Fruit fly (Drosophila melanogaster) whole organism, adult: ENCODE results near the gene p-cup.

Experiments used
- CG12768 ChIP-seq: fragments of 200-800 bp; sonication (Bioruptor generic); optimal IDR thresholded peaks from 2 replicates; lab custom pipeline; 2017; ENCODE audit warnings: missing biosample characterization, missing genetic modification characterization, mild to moderate bottlenecking, moderate library complexity, missing genetic modification reagents
- CG14711 ChIP-seq: fragments of 200-800 bp; sonication (Bioruptor generic); optimal IDR thresholded peaks from 2 replicates; lab custom pipeline; 2018; ENCODE audit warnings: missing biosample characterization, mild to moderate bottlenecking, missing genetic modification characterization, moderate library complexity
- CG1620 ChIP-seq: fragments of 200-800 bp; sonication (Bioruptor generic); optimal IDR thresholded peaks from 2 replicates; lab custom pipeline; 2016; ENCODE audit warnings: missing biosample characterization, missing genetic modification characterization
- CG33017 ChIP-seq: fragments of 200-800 bp; sonication (Bioruptor generic); optimal IDR thresholded peaks from 2 replicates; lab custom pipeline; 2018; ENCODE audit warnings: missing biosample characterization, mild to moderate bottlenecking, missing genetic modification characterization, moderate library complexity
- CG5204 ChIP-seq: fragments of 200-800 bp; sonication (Bioruptor generic); optimal IDR thresholded peaks from 2 replicates; lab custom pipeline; 2016; ENCODE audit warnings: missing biosample characterization, missing genetic modification characterization
- CG7045 ChIP-seq: fragments of 200-800 bp; sonication (Bioruptor generic); optimal IDR thresholded peaks from 2 replicates; lab custom pipeline; 2017; ENCODE audit warnings: missing biosample characterization, mild to moderate bottlenecking, missing genetic modification characterization
- CG7101 ChIP-seq: fragments of 200-800 bp; sonication (Bioruptor generic); optimal IDR thresholded peaks from 2 replicates; lab custom pipeline; 2018; ENCODE audit warnings: missing biosample characterization, mild to moderate bottlenecking, missing genetic modification characterization, moderate library complexity
- Clk ChIP-seq: fragments of 200-800 bp; sonication (Bioruptor generic); optimal IDR thresholded peaks from 2 replicates; lab custom pipeline; 2017; ENCODE audit warnings: missing biosample characterization, missing genetic modification characterization
- Crg-1 ChIP-seq: fragments of 200-800 bp; sonication (Bioruptor generic); optimal IDR thresholded peaks from 2 replicates; lab custom pipeline; 2016; ENCODE audit warnings: missing biosample characterization, missing genetic modification characterization
- Hr96 ChIP-seq: fragments of 200-800 bp; sonication (Bioruptor generic); optimal IDR thresholded peaks from 2 replicates; lab custom pipeline; 2016; ENCODE audit warnings: missing biosample characterization, missing genetic modification characterization
- kay ChIP-seq: fragments of 200-800 bp; sonication (Bioruptor generic); peaks from one replicate; lab custom pipeline; 2016; ENCODE audit warnings: missing biosample characterization, missing genetic modification characterization, borderline replicate concordance
- ovo ChIP-seq: fragments of 200-800 bp; sonication (Bioruptor generic); optimal IDR thresholded peaks from 2 replicates; lab custom pipeline; 2016; ENCODE audit warnings: missing biosample characterization, missing genetic modification characterization
- pad ChIP-seq: fragments of 200-800 bp; sonication (Bioruptor generic); optimal IDR thresholded peaks from 3 replicates; lab custom pipeline; 2017; ENCODE audit warnings: missing biosample characterization, missing genetic modification characterization, mild to moderate bottlenecking, moderate library complexity, missing genetic modification reagents

dm6 chrX:17472467-17472866 lies 23.9 kb upstream of the p-cup start:
- no peak for TF ChIP-seq CG5204
- no peak for TF ChIP-seq Hr96 (GFP tag; lab: Kevin White, UChicago)
- TF ChIP-seq CG12768 (GFP tag; lab: Kevin White, UChicago): no peak
- no peak for TF ChIP-seq kay (GFP tag; lab: Kevin White, UChicago)
- no peak for TF ChIP-seq CG7101 (tag; lab: Kevin White, UChicago)
- no peak for TF ChIP-seq CG14711
- no peak for TF ChIP-seq CG33017 (tag; lab: Kevin White, UChicago)
- TF ChIP-seq CG7045: no peak
- TF ChIP-seq ovo: no peak
- TF ChIP-seq Crg-1: no peak
- no peak for TF ChIP-seq Clk (GFP tag; lab: Kevin White, UChicago)
- TF ChIP-seq pad (GFP tag; lab: Kevin White, UChicago): no peak
- no peak for TF ChIP-seq CG1620 (GFP tag; lab: Kevin White, UChicago)
